Worm (Caenorhabditis elegans) whole organism, early embryonic: ENCODE measurements around the gene dab-1.

Experiments used
- F13C5.2 ChIP-seq: sonication (generic microtip); optimal IDR thresholded peaks from 2 replicates; lab custom pipeline; 2017; ENCODE audit warnings: mild to moderate bottlenecking, missing genetic modification characterization, inconsistent platforms, missing compliant biosample characterization
- ama-1 ChIP-seq: fragments of 150-350 bp; optimal IDR thresholded peaks from 2 replicates; lab custom pipeline; 2014
- ceh-36 ChIP-seq: sonication (generic microtip); optimal IDR thresholded peaks from 2 replicates; lab custom pipeline; 2016; ENCODE audit warnings: missing genetic modification characterization, inconsistent platforms, missing compliant biosample characterization
- hmg-4 ChIP-seq: fragments of 200-800 bp; sonication (Bioruptor generic); optimal IDR thresholded peaks from 2 replicates; lab custom pipeline; 2018; ENCODE audit warnings: mild to moderate bottlenecking, missing genetic modification characterization, missing compliant biosample characterization
- scrt-1 ChIP-seq: fragments of 200-800 bp; sonication (Bioruptor generic); IDR thresholded peaks from 2 replicates; pipeline ENCODE4 v1.3.6; 2022; ENCODE audit warnings: missing genetic modification characterization, missing compliant biosample characterization
- tbx-11 ChIP-seq: fragments of 200-800 bp; sonication (Bioruptor generic); IDR thresholded peaks from 2 replicates; pipeline ENCODE4 v1.3.6; 2022; ENCODE audit warnings: missing genetic modification characterization, missing compliant biosample characterization
- tbx-37 ChIP-seq: fragments of 200-800 bp; sonication (Bioruptor generic); conservative IDR thresholded peaks from 2 replicates; pipeline ENCODE4 v1.3.6; 2022; ENCODE audit warnings: missing genetic modification reagents, missing genetic modification characterization, missing compliant biosample characterization

dab-1 gene

DNA sequence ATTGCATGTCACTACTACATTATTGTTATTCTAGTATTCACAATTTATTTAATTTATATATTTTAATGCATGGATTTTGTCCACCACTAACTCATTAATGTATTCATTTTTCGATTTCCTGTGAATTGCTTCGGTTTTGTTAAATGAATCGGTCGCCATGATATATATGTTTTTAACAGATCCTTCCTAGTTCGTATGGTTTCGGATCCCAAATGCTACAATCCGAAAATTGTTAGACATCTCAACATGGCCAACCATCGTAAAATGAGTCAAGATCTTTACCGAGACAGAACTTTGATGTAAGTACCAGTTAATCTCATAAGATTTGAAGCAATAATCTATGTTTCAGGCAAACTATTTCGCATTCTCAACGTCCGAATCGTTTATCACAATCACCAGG, 50.9 kb downstream of the dab-1 start:
- TF ChIP-seq hmg-4 (GFP tag; lab: Kevin White, UChicago) (no peak), tbx-37 (no peak), scrt-1 (GFP tag; lab: Robert Waterston, UW) (no peak)

DNA sequence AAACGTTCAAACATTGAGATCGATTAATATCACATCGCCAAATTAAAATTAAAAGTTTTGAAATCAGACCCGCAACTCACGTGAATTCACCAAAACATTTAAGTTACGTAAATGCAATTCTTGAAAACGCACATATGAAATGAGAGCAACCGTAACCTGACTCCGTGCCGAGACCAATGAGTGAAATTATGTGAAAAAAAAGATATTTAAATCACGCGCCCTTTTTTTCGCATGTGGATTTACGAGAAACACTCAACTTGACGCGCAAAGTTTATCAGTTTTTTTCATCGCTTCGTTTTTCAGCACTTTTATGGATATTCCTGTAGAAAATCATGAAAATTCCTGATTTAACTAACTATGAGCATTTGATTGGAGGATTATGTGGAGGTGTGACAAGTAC, 53.9 kb downstream of the dab-1 start, which contains the start of the genes gei-14 and slc-25A32:
TSS of gene gei-14 (minus strand) at position 175 of the 400 bp plus-strand sequence.
TSS of gene slc-25A32 (plus strand) at position 242 of the 400 bp plus-strand sequence.
- TF ChIP-seq hmg-4 (GFP tag; lab: Kevin White, UChicago) (no peak), F13C5.2 (tag; lab: Kevin White, UChicago) (no peak), ama-1 (no peak), tbx-11 (GFP tag; lab: Robert Waterston, UW) (no peak), ceh-36 (tag; lab: Kevin White, UChicago) (no peak), scrt-1 (GFP tag; lab: Robert Waterston, UW) (no peak)

DNA sequence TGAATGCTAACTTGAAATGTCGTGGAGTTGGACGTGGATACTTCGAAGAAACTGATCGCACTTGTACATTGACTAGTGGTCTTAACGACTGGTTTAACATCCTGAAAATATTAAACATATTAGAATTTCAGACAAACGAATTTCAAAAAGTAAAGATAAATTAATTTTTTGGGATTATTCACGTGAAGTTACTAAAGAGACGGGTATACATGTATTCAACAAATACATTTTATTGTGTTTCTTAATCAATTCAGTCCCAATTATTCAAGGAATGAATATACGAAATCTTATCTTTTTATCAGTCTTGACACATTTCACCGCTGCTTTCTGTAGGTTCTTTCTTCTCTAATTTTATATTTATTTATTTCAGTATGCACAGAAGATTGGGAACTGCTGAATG, 56.2 kb downstream of the dab-1 start, which contains the start of the genes mrpl-10 and clec-142:
TSS of gene mrpl-10 (minus strand) at position 101 of the 400 bp plus-strand sequence.
TSS of gene clec-142 (plus strand) at position 264 of the 400 bp plus-strand sequence.
- no peak for TF ChIP-seq scrt-1 (GFP tag; lab: Robert Waterston, UW)
